Worm (Caenorhabditis elegans): ENCODE data around the gene srh-292.

DNA sequence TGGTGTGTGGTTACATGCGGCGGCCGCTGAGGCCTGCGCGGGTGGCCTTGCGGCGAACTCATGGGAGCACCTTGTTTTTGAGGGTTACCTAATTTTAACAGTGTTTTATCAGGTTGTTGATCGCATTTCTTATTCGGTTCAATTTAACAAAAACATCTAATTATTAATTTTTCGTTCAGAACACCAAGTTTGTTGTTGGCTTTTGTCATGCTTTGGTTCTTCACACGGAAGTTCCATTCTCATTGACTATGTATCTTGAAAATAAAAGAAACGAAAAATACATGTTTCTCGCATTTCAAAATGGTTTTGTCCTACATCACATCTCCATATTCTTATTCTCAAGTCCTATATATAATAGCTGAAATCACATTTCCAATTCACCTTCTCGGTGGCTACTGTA lies 12.4 kb upstream of the srh-292 start, which contains the start of gene srh-290:
- TF ChIP-seq unc-62 (GFP tag; optimal IDR thresholded peaks at IDR 0.05) (no peak), pag-3 (tag; optimal IDR thresholded peaks at IDR 0.05; ENCODE audit: borderline replicate concordance, insufficient read depth) (no peak), aly-2 (tag; optimal IDR thresholded peaks at IDR 0.05) (no peak), ceh-82 (tag; optimal IDR thresholded peaks at IDR 0.05) (no peak), ama-1 (optimal IDR thresholded peaks at IDR 0.05) (no peak), egl-27 (tag; optimal IDR thresholded peaks at IDR 0.05) (no peak), blmp-1 (tag; optimal IDR thresholded peaks at IDR 0.05) (no peak), unc-86 (tag; optimal IDR thresholded peaks at IDR 0.05) (no peak), skn-1 (tag; optimal IDR thresholded peaks at IDR 0.05) (no peak)

Measured in whole organism, L1 larva.